Fruit fly (Drosophila melanogaster) whole organism, prepupa: ENCODE measurements around the gene CG31109.

Experiments
- Blimp-1 ChIP-seq: fragments of 200-800 bp; sonication (Bioruptor generic); optimal IDR thresholded peaks from 3 replicates; lab custom pipeline; 2017; ENCODE audit warnings: missing biosample characterization, missing genetic modification characterization, mild to moderate bottlenecking, moderate library complexity, missing genetic modification reagents
- CG10631 ChIP-seq: fragments of 200-800 bp; sonication (Bioruptor generic); optimal IDR thresholded peaks from 2 replicates; lab custom pipeline; 2016; ENCODE audit warnings: missing biosample characterization, missing genetic modification characterization
- CG10669 ChIP-seq: fragments of 200-800 bp; sonication (Bioruptor generic); optimal IDR thresholded peaks from 3 replicates; lab custom pipeline; 2018; ENCODE audit warnings: missing biosample characterization, mild to moderate bottlenecking, missing genetic modification characterization, moderate library complexity
- CG11902 ChIP-seq: fragments of 200-800 bp; sonication (Bioruptor generic); optimal IDR thresholded peaks from 3 replicates; lab custom pipeline; 2016; ENCODE audit warnings: missing biosample characterization, missing genetic modification characterization
- CG15336 ChIP-seq: fragments of 200-800 bp; sonication (Bioruptor generic); IDR thresholded peaks from 2 replicates; pipeline ENCODE4 v1.3.6; 2022; ENCODE audit warnings: missing biosample characterization, missing genetic modification characterization
- CG1621 ChIP-seq: fragments of 200-800 bp; sonication (Bioruptor generic); optimal IDR thresholded peaks from 3 replicates; lab custom pipeline; 2018; ENCODE audit warnings: missing biosample characterization, mild to moderate bottlenecking, missing genetic modification characterization
- CG3032 ChIP-seq: fragments of 200-800 bp; optimal IDR thresholded peaks from 2 replicates; lab custom pipeline; 2019; ENCODE audit warnings: missing biosample characterization, mild to moderate bottlenecking, missing genetic modification characterization, moderate library complexity
- CG31627 ChIP-seq: fragments of 200-800 bp; sonication (Bioruptor generic); optimal IDR thresholded peaks from 3 replicates; lab custom pipeline; 2016; ENCODE audit warnings: missing biosample characterization, missing genetic modification characterization
- CG32006 ChIP-seq: fragments of 200-800 bp; sonication (Bioruptor generic); optimal IDR thresholded peaks from 3 replicates; lab custom pipeline; 2017; ENCODE audit warnings: missing biosample characterization, mild to moderate bottlenecking, missing genetic modification characterization
- CG34406 ChIP-seq: fragments of 200-800 bp; sonication (Bioruptor generic); optimal IDR thresholded peaks from 3 replicates; lab custom pipeline; 2016; ENCODE audit warnings: missing biosample characterization, missing genetic modification characterization
- CG4318 ChIP-seq: fragments of 200-800 bp; sonication (Bioruptor generic); optimal IDR thresholded peaks from 3 replicates; lab custom pipeline; 2017; ENCODE audit warnings: missing biosample characterization, mild to moderate bottlenecking, missing genetic modification characterization
- CG6163 ChIP-seq: fragments of 200-800 bp; sonication (Bioruptor generic); IDR thresholded peaks from 3 replicates; pipeline ENCODE4 v1.3.6; 2022; ENCODE audit warnings: missing biosample characterization, missing genetic modification characterization
- CG6854 ChIP-seq: fragments of 200-800 bp; sonication (Bioruptor generic); optimal IDR thresholded peaks from 2 replicates; lab custom pipeline; 2017; ENCODE audit warnings: missing biosample characterization, mild to moderate bottlenecking, missing genetic modification characterization
- CG7368 ChIP-seq: fragments of 200-800 bp; sonication (Bioruptor generic); optimal IDR thresholded peaks from 3 replicates; lab custom pipeline; 2016; ENCODE audit warnings: missing biosample characterization, missing genetic modification characterization
- CG8119 ChIP-seq: fragments of 200-800 bp; sonication (Bioruptor generic); IDR thresholded peaks from 3 replicates; pipeline ENCODE4 v1.3.6; 2022; ENCODE audit warnings: missing biosample characterization, missing genetic modification characterization
- CG8319 ChIP-seq: fragments of 200-800 bp; sonication (Bioruptor generic); optimal IDR thresholded peaks from 3 replicates; lab custom pipeline; 2016; ENCODE audit warnings: missing biosample characterization, missing genetic modification characterization
- CG8632 ChIP-seq: fragments of 200-800 bp; sonication (Bioruptor generic); optimal IDR thresholded peaks from 3 replicates; lab custom pipeline; 2016; ENCODE audit warnings: missing biosample characterization, missing genetic modification characterization
- CG9139 ChIP-seq: fragments of 200-800 bp; sonication (Bioruptor generic); optimal IDR thresholded peaks from 3 replicates; lab custom pipeline; 2017; ENCODE audit warnings: missing biosample characterization, mild to moderate bottlenecking, missing genetic modification characterization
- Eip93F ChIP-seq: fragments of 200-800 bp; sonication (Bioruptor generic); optimal IDR thresholded peaks from 2 replicates; lab custom pipeline; 2016; ENCODE audit warnings: missing biosample characterization, mild to moderate bottlenecking, missing genetic modification characterization
- Ets21C ChIP-seq: fragments of 200-800 bp; sonication (Bioruptor generic); optimal IDR thresholded peaks from 3 replicates; lab custom pipeline; 2016; ENCODE audit warnings: missing biosample characterization, missing genetic modification characterization
- Gug ChIP-seq: fragments of 200-800 bp; sonication (Bioruptor generic); IDR thresholded peaks from 2 replicates; pipeline ENCODE4 v1.3.6; 2022; ENCODE audit warnings: missing biosample characterization, missing genetic modification characterization
- Hr38 ChIP-seq: sonication (Bioruptor generic); optimal IDR thresholded peaks from 2 replicates; lab custom pipeline; 2016; ENCODE audit warnings: missing biosample characterization, missing genetic modification characterization
- Hr39 ChIP-seq: fragments of 200-800 bp; sonication (Bioruptor generic); optimal IDR thresholded peaks from 2 replicates; lab custom pipeline; 2016; ENCODE audit warnings: missing biosample characterization, missing genetic modification characterization
- Lpt ChIP-seq: fragments of 200-800 bp; sonication (Bioruptor generic); optimal IDR thresholded peaks from 3 replicates; lab custom pipeline; 2016; ENCODE audit warnings: missing biosample characterization, missing genetic modification characterization
- Met ChIP-seq: fragments of 200-800 bp; sonication (Bioruptor generic); optimal IDR thresholded peaks from 3 replicates; lab custom pipeline; 2016; ENCODE audit warnings: missing biosample characterization, missing genetic modification characterization
- OdsH ChIP-seq: fragments of 200-800 bp; sonication (Bioruptor generic); optimal IDR thresholded peaks from 3 replicates; lab custom pipeline; 2016; ENCODE audit warnings: missing biosample characterization, missing genetic modification characterization
- Smox ChIP-seq: fragments of 200-800 bp; sonication (Bioruptor generic); optimal IDR thresholded peaks from 3 replicates; lab custom pipeline; 2016; ENCODE audit warnings: missing biosample characterization, missing genetic modification characterization
- Sox102F ChIP-seq: fragments of 200-800 bp; sonication (Bioruptor generic); optimal IDR thresholded peaks from 2 replicates; lab custom pipeline; 2016; ENCODE audit warnings: missing biosample characterization, mild to moderate bottlenecking, missing genetic modification characterization
- Sox15 ChIP-seq: fragments of 200-800 bp; sonication (Bioruptor generic); optimal IDR thresholded peaks from 3 replicates; lab custom pipeline; 2016; ENCODE audit warnings: missing biosample characterization, missing genetic modification characterization
- achi ChIP-seq: fragments of 200-800 bp; sonication (Bioruptor generic); optimal IDR thresholded peaks from 3 replicates; lab custom pipeline; 2016; ENCODE audit warnings: missing biosample characterization, missing genetic modification characterization
- cyc ChIP-seq: fragments of 200-800 bp; sonication (Bioruptor generic); optimal IDR thresholded peaks from 3 replicates; lab custom pipeline; 2016; ENCODE audit warnings: missing biosample characterization, missing genetic modification characterization
- dac ChIP-seq: fragments of 200-800 bp; sonication (Bioruptor generic); optimal IDR thresholded peaks from 2 replicates; lab custom pipeline; 2017; ENCODE audit warnings: missing biosample characterization, mild to moderate bottlenecking, missing genetic modification characterization
- dsx ChIP-seq: fragments of 200-800 bp; optimal IDR thresholded peaks from 3 replicates; lab custom pipeline; 2019; ENCODE audit warnings: missing biosample characterization, mild to moderate bottlenecking, missing genetic modification characterization, moderate library complexity; ENCODE audit not compliant: poor library complexity, severe bottlenecking
- eg ChIP-seq: fragments of 200-800 bp; sonication (Bioruptor generic); IDR thresholded peaks from 3 replicates; pipeline ENCODE4 v1.3.6; 2022; ENCODE audit warnings: missing biosample characterization, missing genetic modification characterization
- esn ChIP-seq: fragments of 200-800 bp; sonication (Bioruptor generic); optimal IDR thresholded peaks from 2 replicates; lab custom pipeline; 2016; ENCODE audit warnings: missing biosample characterization, mild to moderate bottlenecking, missing genetic modification characterization, moderate library complexity
- fd59A ChIP-seq: fragments of 200-800 bp; sonication (Bioruptor generic); optimal IDR thresholded peaks from 2 replicates; lab custom pipeline; 2017; ENCODE audit warnings: missing biosample characterization, mild to moderate bottlenecking, missing genetic modification characterization, missing genetic modification reagents
- fkh ChIP-seq: fragments of 200-800 bp; sonication (Bioruptor generic); optimal IDR thresholded peaks from 3 replicates; lab custom pipeline; 2017; ENCODE audit warnings: missing biosample characterization, mild to moderate bottlenecking, missing genetic modification characterization, moderate library complexity
- lz ChIP-seq: fragments of 200-800 bp; sonication (Bioruptor generic); optimal IDR thresholded peaks from 3 replicates; lab custom pipeline; 2016; ENCODE audit warnings: missing biosample characterization, missing genetic modification characterization
- net ChIP-seq: fragments of 200-800 bp; sonication (Bioruptor generic); optimal IDR thresholded peaks from 3 replicates; lab custom pipeline; 2016; ENCODE audit warnings: missing biosample characterization, missing genetic modification characterization
- pdm3 ChIP-seq: fragments of 200-800 bp; sonication (Bioruptor generic); optimal IDR thresholded peaks from 3 replicates; lab custom pipeline; 2016; ENCODE audit warnings: missing biosample characterization, missing genetic modification characterization
- salr ChIP-seq, 2 experiments: fragments of 200-800 bp; sonication (Bioruptor generic); optimal IDR thresholded peaks; 3 replicates each; lab custom pipeline; 2016 to 2018; ENCODE audit warnings: missing biosample characterization in 2 of 2, missing genetic modification characterization in 2 of 2, mild to moderate bottlenecking in 1 of 2
- spab ChIP-seq: fragments of 200-800 bp; sonication (Bioruptor generic); optimal IDR thresholded peaks from 2 replicates; lab custom pipeline; 2017; ENCODE audit warnings: missing biosample characterization, mild to moderate bottlenecking, missing genetic modification characterization, missing genetic modification reagents
- ss ChIP-seq, 2 experiments: fragments of 200-800 bp; sonication (Bioruptor generic); optimal IDR thresholded peaks; 2 replicates in 1 of 2; 3 replicates in 1 of 2; lab custom pipeline; 2017 to 2018; ENCODE audit warnings: mild to moderate bottlenecking in 2 of 2, missing biosample characterization in 2 of 2, missing genetic modification characterization in 2 of 2, moderate library complexity in 1 of 2
- topi ChIP-seq: fragments of 200-800 bp; sonication (Bioruptor generic); optimal IDR thresholded peaks from 3 replicates; lab custom pipeline; 2016; ENCODE audit warnings: missing biosample characterization, missing genetic modification characterization
- vri ChIP-seq: fragments of 200-800 bp; sonication (Bioruptor generic); optimal IDR thresholded peaks from 3 replicates; lab custom pipeline; 2016; ENCODE audit warnings: missing biosample characterization, mild to moderate bottlenecking, missing genetic modification characterization

Gene CG31109

dm6 chr3R:25074558-25074964, 20.1 kb upstream of the CG31109 start, which contains the start of the genes shams and CG11920 (continued):
- TF ChIP-seq dac (GFP tag; lab: Kevin White, UChicago) (no peak), Ets21C (no peak), Eip93F (GFP tag; lab: Kevin White, UChicago) (peak; percentile 53), Lpt (GFP tag; lab: Kevin White, UChicago) (no peak), OdsH (peak; percentile 10), fkh (GFP tag; lab: Kevin White, UChicago) (peak; percentile 97), fd59A (GFP tag; lab: Kevin White, UChicago) (no peak), pdm3 (GFP tag; lab: Kevin White, UChicago) (no peak), CG10631 (GFP tag; lab: Kevin White, UChicago) (no peak), vri (no peak), CG7368 (GFP tag; lab: Kevin White, UChicago) (no peak), CG8319 (no peak), CG10669 (GFP tag; lab: Kevin White, UChicago) (no peak), CG34406 (GFP tag; lab: Kevin White, UChicago) (no peak), ss (GFP tag; optimal IDR thresholded peaks at IDR 0.05; lab: Kevin White, UChicago) (no peak), CG9139 (no peak), esn (GFP tag; lab: Kevin White, UChicago) (peak; percentile 47), CG31627 (GFP tag; lab: Kevin White, UChicago) (no peak), cyc (no peak), Met (GFP tag; lab: Kevin White, UChicago) (no peak), dsx (no peak), spab (no peak), Gug (GFP tag; lab: Robert Waterston, UW) (no peak), achi (peak; percentile 1), Smox (no peak), Sox102F (GFP tag; lab: Kevin White, UChicago) (no peak), eg (GFP tag; lab: Robert Waterston, UW) (no peak)

dm6 chr3R:25070871-25071270, 16.4 kb upstream of the CG31109 start, which contains the start of gene CG11836:
Gene CG11836, plus strand, starts transcription at chr3R:25071126.
- TF ChIP-seq Blimp-1 (peak; percentile 46), CG4318 (GFP tag; lab: Kevin White, UChicago) (no peak)

dm6 chr3R:25069569-25069968, 15.1 kb upstream of the CG31109 start, which contains the start of the genes Stt3B and CG11839:
Gene Stt3B, minus strand, starts transcription at chr3R:25069637.
Gene CG11839, plus strand, starts transcription at chr3R:25069927.
- TF ChIP-seq Smox (no peak), CG10631 (GFP tag; lab: Kevin White, UChicago) (peak; percentile 72), Blimp-1 (no peak), Sox15 (peak; percentile 42), CG8119 (no peak), Hr38 (GFP tag; lab: Kevin White, UChicago) (peak; percentile 10), Sox102F (GFP tag; lab: Kevin White, UChicago) (no peak), CG1621 (tag; lab: Kevin White, UChicago) (peak; percentile 73), CG8632 (GFP tag; lab: Kevin White, UChicago) (peak; percentile 43), CG15336 (GFP tag; lab: Robert Waterston, UW) (peak; percentile 48; the same call in 1 of the 2 replicates), CG6163 (GFP tag; lab: Robert Waterston, UW) (no peak), topi (GFP tag; lab: Kevin White, UChicago) (no peak), cyc (peak; percentile 79), spab (no peak), CG6854 (GFP tag; lab: Kevin White, UChicago) (no peak), salr (GFP tag; optimal IDR thresholded peaks at IDR 0.05; lab: Kevin White, UChicago) (no peak), lz (GFP tag; lab: Kevin White, UChicago) (peak; percentile 81), Gug (GFP tag; lab: Robert Waterston, UW) (no peak), esn (GFP tag; lab: Kevin White, UChicago) (peak; percentile 77), Hr39 (GFP tag; lab: Kevin White, UChicago) (no peak), net (GFP tag; lab: Kevin White, UChicago) (no peak), CG3032 (peak; percentile 67), CG11902 (GFP tag; lab: Kevin White, UChicago) (peak; percentile 32), CG32006 (GFP tag; lab: Kevin White, UChicago) (no peak), CG10669 (GFP tag; lab: Kevin White, UChicago) (no peak), CG31627 (GFP tag; lab: Kevin White, UChicago) (peak; percentile 85), fkh (GFP tag; lab: Kevin White, UChicago) (peak; percentile 64)
